Worm (Caenorhabditis elegans): ENCODE measurements around the gene nhr-28.

DNA sequence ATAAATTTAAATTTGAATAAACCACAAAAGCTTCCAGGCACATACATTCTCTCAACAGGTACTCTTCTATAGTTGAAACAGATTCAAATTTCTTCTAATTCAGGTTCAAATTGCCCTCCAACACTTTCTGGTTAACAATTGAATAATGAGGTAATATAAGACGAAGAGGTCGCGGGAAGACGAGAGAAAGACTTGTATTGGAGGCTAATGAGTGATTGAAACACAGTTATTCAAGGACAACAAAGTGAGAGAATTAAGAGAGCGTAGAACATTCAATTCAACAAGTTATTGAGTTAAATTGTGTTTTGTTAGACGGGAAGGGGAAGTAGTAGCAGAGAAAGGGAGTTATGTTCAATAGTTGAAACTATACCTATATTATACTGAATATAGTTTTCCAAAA lies 32.9 kb upstream of the nhr-28 start:
- TF ChIP-seq klf-2 (GFP tag; conservative IDR thresholded peaks at IDR 0.05) = no peak
- TF ChIP-seq tab-1 (GFP tag; IDR thresholded peaks at IDR 0.05) = no peak
- no peak for TF ChIP-seq ref-1 (GFP tag; conservative IDR thresholded peaks at IDR 0.05)
